Worm (Caenorhabditis elegans) whole organism, L4 larva: ENCODE data around the gene T05C7.9.

Source experiments
- egl-27 ChIP-seq: sonication (generic microtip); optimal IDR thresholded peaks from 3 replicates; lab custom pipeline; 2017; ENCODE audit warnings: missing biosample characterization, missing genetic modification reagents, missing genetic modification characterization
- lin-1 ChIP-seq: fragments of 200-800 bp; sonication (Bioruptor generic); IDR thresholded peaks from 2 replicates; pipeline ENCODE4 v1.3.6; 2022; ENCODE audit warnings: missing genetic modification reagents, missing genetic modification characterization, missing compliant biosample characterization
- mes-2 ChIP-seq: sonication (generic microtip); optimal IDR thresholded peaks from 2 replicates; lab custom pipeline; 2016; ENCODE audit warnings: missing genotype, mild to moderate bottlenecking, missing genetic modification characterization, missing compliant biosample characterization; ENCODE audit not compliant: poor library complexity, severe bottlenecking
- nhr-237 ChIP-seq: sonication (generic microtip); optimal IDR thresholded peaks from 2 replicates; lab custom pipeline; 2017; ENCODE audit warnings: missing biosample characterization, missing genetic modification characterization
- pha-4 ChIP-seq, 2 experiments: fragments of 150-350 bp in 1 of 2; fragments of 200-800 bp in 1 of 2; sonication (Bioruptor generic) in 1 of 2; IDR thresholded peaks in 1 of 2; optimal IDR thresholded peaks in 1 of 2; 2 replicates each; pipeline versions ENCODE4 v1.3.6 to Lab custom; 2014 to 2022; ENCODE audit warnings: missing genetic modification characterization in 2 of 2, missing genetic modification reagents in 2 of 2, missing biosample characterization in 1 of 2, missing compliant biosample characterization in 1 of 2
- tra-1 ChIP-seq: fragments of 200-800 bp; sonication (Bioruptor generic); IDR thresholded peaks from 2 replicates; pipeline ENCODE4 v1.3.6; 2022; ENCODE audit warnings: missing genetic modification reagents, missing genetic modification characterization, missing compliant biosample characterization
- zfp-3 ChIP-seq: fragments of 200-800 bp; sonication (Bioruptor generic); conservative IDR thresholded peaks from 2 replicates; pipeline ENCODE4 v1.3.6; 2022; ENCODE audit warnings: missing genetic modification reagents, missing genetic modification characterization, missing compliant biosample characterization

ce11 chrIV:121607-122006, 42.5 kb downstream of the T05C7.9 start, which contains the start of gene tut-1:
- TF ChIP-seq lin-1 (GFP tag; lab: Robert Waterston, UW) = no peak
- no peak for TF ChIP-seq pha-4 (GFP tag; IDR thresholded peaks at IDR 0.05; lab: Robert Waterston, UW)
- TF ChIP-seq pha-4 (tag; optimal IDR thresholded peaks at IDR 0.05; lab: Kevin White, UChicago) = no peak
- TF ChIP-seq zfp-3 (GFP tag; lab: Robert Waterston, UW) = no peak
- TF ChIP-seq nhr-237 (tag; lab: Kevin White, UChicago) = no peak
- no peak for TF ChIP-seq mes-2 (tag; lab: Kevin White, UChicago)
- TF ChIP-seq egl-27 = no peak
- no peak for TF ChIP-seq tra-1 (GFP tag; lab: Robert Waterston, UW)
